Worm (Caenorhabditis elegans) whole organism, L3 larva: Measurements from ENCODE around the gene B0244.16.

Experiments
- R02D3.7 ChIP-seq: fragments of 150-350 bp; optimal IDR thresholded peaks from 2 replicates; lab custom pipeline; 2014; ENCODE audit warnings: missing biosample characterization, missing genetic modification characterization
- aly-2 ChIP-seq: fragments of 150-350 bp; optimal IDR thresholded peaks from 2 replicates; lab custom pipeline; 2014; ENCODE audit warnings: missing biosample characterization, missing genetic modification characterization
- ama-1 ChIP-seq: fragments of 150-350 bp; optimal IDR thresholded peaks from 2 replicates; lab custom pipeline; 2018
- ceh-16 ChIP-seq: sonication (generic microtip); optimal IDR thresholded peaks from 2 replicates; lab custom pipeline; 2017; ENCODE audit warnings: missing biosample characterization, missing genetic modification characterization
- ceh-28 ChIP-seq: fragments of 150-350 bp; optimal IDR thresholded peaks from 2 replicates; lab custom pipeline; 2014; ENCODE audit warnings: missing biosample characterization, missing genetic modification reagents, missing genetic modification characterization
- egl-5 ChIP-seq: fragments of 150-350 bp; optimal IDR thresholded peaks from 2 replicates; lab custom pipeline; 2017; ENCODE audit warnings: missing biosample characterization, missing genetic modification reagents, missing genetic modification characterization, inconsistent platforms
- elt-1 ChIP-seq: fragments of 150-350 bp; optimal IDR thresholded peaks from 2 replicates; lab custom pipeline; 2014; ENCODE audit warnings: missing biosample characterization, missing genetic modification characterization
- elt-2 ChIP-seq: sonication (generic microtip); optimal IDR thresholded peaks from 2 replicates; lab custom pipeline; 2016; ENCODE audit warnings: missing genetic modification reagents, mild to moderate bottlenecking, missing genetic modification characterization, missing compliant biosample characterization
- eor-1 ChIP-seq, 2 experiments: fragments of 150-350 bp; optimal IDR thresholded peaks; 2 replicates each; lab custom pipeline; 2014 to 2018; ENCODE audit warnings: missing biosample characterization in 2 of 2, missing genetic modification characterization in 2 of 2
- fkh-2 ChIP-seq: fragments of 150-350 bp; optimal IDR thresholded peaks from 2 replicates; lab custom pipeline; 2014; ENCODE audit warnings: missing biosample characterization, missing genetic modification reagents, missing genetic modification characterization
- hmg-11 ChIP-seq: sonication (generic microtip); optimal IDR thresholded peaks from 2 replicates; lab custom pipeline; 2016; ENCODE audit warnings: missing genetic modification characterization, missing compliant biosample characterization
- jun-1 ChIP-seq: fragments of 150-350 bp; optimal IDR thresholded peaks from 2 replicates; lab custom pipeline; 2014; ENCODE audit warnings: missing biosample characterization, missing genetic modification reagents, missing genetic modification characterization
- lin-15B ChIP-seq: fragments of 150-350 bp; optimal IDR thresholded peaks from 2 replicates; lab custom pipeline; 2014; ENCODE audit warnings: missing biosample characterization, missing genetic modification characterization
- lin-39 ChIP-seq: fragments of 150-350 bp; optimal IDR thresholded peaks from 2 replicates; lab custom pipeline; 2018; ENCODE audit warnings: missing biosample characterization, missing genetic modification reagents, missing genetic modification characterization
- lsy-12 ChIP-seq: sonication (generic microtip); optimal IDR thresholded peaks from 2 replicates; lab custom pipeline; 2016; ENCODE audit warnings: mild to moderate bottlenecking, missing genetic modification characterization, missing compliant biosample characterization
- mdl-1 ChIP-seq: fragments of 150-350 bp; optimal IDR thresholded peaks from 2 replicates; lab custom pipeline; 2014; ENCODE audit warnings: missing biosample characterization, missing genetic modification characterization
- nfya-1 ChIP-seq: sonication (generic microtip); optimal IDR thresholded peaks from 2 replicates; lab custom pipeline; 2017; ENCODE audit warnings: missing genetic modification characterization, mild to moderate bottlenecking, missing compliant biosample characterization, antibody characterized with exemption, moderate library complexity; ENCODE audit not compliant: insufficient read depth
- nhr-11 ChIP-seq: fragments of 150-350 bp; optimal IDR thresholded peaks from 2 replicates; lab custom pipeline; 2014; ENCODE audit warnings: missing biosample characterization, missing genetic modification characterization
- nhr-12 ChIP-seq: fragments of 150-350 bp; optimal IDR thresholded peaks from 2 replicates; lab custom pipeline; 2014; ENCODE audit warnings: missing biosample characterization, missing genetic modification characterization
- nhr-23 ChIP-seq: fragments of 150-350 bp; optimal IDR thresholded peaks from 2 replicates; lab custom pipeline; 2014; ENCODE audit warnings: missing biosample characterization, missing genetic modification reagents, missing genetic modification characterization
- nhr-237 ChIP-seq: fragments of 150-350 bp; optimal IDR thresholded peaks from 2 replicates; lab custom pipeline; 2014; ENCODE audit warnings: missing biosample characterization, missing genetic modification characterization
- nhr-25 ChIP-seq: sonication (generic microtip); optimal IDR thresholded peaks from 2 replicates; lab custom pipeline; 2017; ENCODE audit warnings: missing biosample characterization, missing genetic modification characterization
- nhr-43 ChIP-seq: sonication (generic microtip); optimal IDR thresholded peaks from 2 replicates; lab custom pipeline; 2016; ENCODE audit warnings: mild to moderate bottlenecking, missing genetic modification characterization, missing compliant biosample characterization; ENCODE audit not compliant: poor library complexity, severe bottlenecking
- nhr-67 ChIP-seq: fragments of 150-350 bp; optimal IDR thresholded peaks from 2 replicates; lab custom pipeline; 2014; ENCODE audit warnings: missing biosample characterization, missing genetic modification characterization
- nhr-77 ChIP-seq: fragments of 150-350 bp; optimal IDR thresholded peaks from 2 replicates; lab custom pipeline; 2014; ENCODE audit warnings: missing biosample characterization, missing genetic modification characterization
- pha-4 ChIP-seq: fragments of 150-350 bp; optimal IDR thresholded peaks from 2 replicates; lab custom pipeline; 2014; ENCODE audit warnings: missing biosample characterization, missing genetic modification reagents, missing genetic modification characterization
- pqm-1 ChIP-seq: fragments of 150-350 bp; optimal IDR thresholded peaks from 2 replicates; lab custom pipeline; 2017; ENCODE audit warnings: missing biosample characterization, missing genetic modification characterization, inconsistent platforms
- snpc-4 ChIP-seq: fragments of 150-350 bp; optimal IDR thresholded peaks from 2 replicates; lab custom pipeline; 2014; ENCODE audit warnings: missing biosample characterization, missing genetic modification characterization
- tbx-2 ChIP-seq: sonication (generic microtip); optimal IDR thresholded peaks from 2 replicates; lab custom pipeline; 2016; ENCODE audit warnings: mild to moderate bottlenecking, missing genetic modification characterization, missing compliant biosample characterization
- unc-39 ChIP-seq: sonication (generic microtip); optimal IDR thresholded peaks from 4 replicates; lab custom pipeline; 2017; ENCODE audit warnings: missing biosample characterization, missing genetic modification characterization
- unc-62 ChIP-seq: fragments of 150-350 bp; sonication (generic microtip); optimal IDR thresholded peaks from 4 replicates; lab custom pipeline; 2014; ENCODE audit warnings: missing biosample characterization, missing genetic modification reagents, missing genetic modification characterization
- zag-1 ChIP-seq: fragments of 150-350 bp; optimal IDR thresholded peaks from 2 replicates; lab custom pipeline; 2014; ENCODE audit warnings: missing biosample characterization, missing genetic modification characterization

B0244.16 gene

ce11 chrIII:5785273-5785929, 44.6 kb downstream of the B0244.16 start, which contains the start of gene Y37B11A.3:
Gene Y37B11A.3 (minus strand): TSS chrIII:5785323.
- TF ChIP-seq ceh-16 (tag; lab: Kevin White, UChicago) (no peak), ceh-28 (tag; lab: Kevin White, UChicago) (peak; percentile 35), nhr-67 (tag; lab: Kevin White, UChicago) (no peak), aly-2 (tag; lab: Kevin White, UChicago) (no peak), hmg-11 (peak; percentile 77), pqm-1 (no peak), nhr-12 (no peak), lin-15B (tag; lab: Kevin White, UChicago) (peak; percentile 82), nhr-237 (no peak), elt-2 (tag; lab: Kevin White, UChicago) (peak; percentile 37), snpc-4 (tag; lab: Kevin White, UChicago) (peak; percentile 58), egl-5 (tag; lab: Kevin White, UChicago) (peak; percentile 31), ama-1 (lab: Kevin White, UChicago) (no peak), nhr-25 (tag; lab: Kevin White, UChicago) (peak; percentile 85), nhr-77 (tag; lab: Kevin White, UChicago) (no peak), nfya-1 (tag; lab: Kevin White, UChicago) (peak; percentile 82), R02D3.7 (peak; percentile 73), elt-1 (tag; lab: Kevin White, UChicago) (no peak), fkh-2 (tag; lab: Kevin White, UChicago) (no peak), zag-1 (tag; lab: Kevin White, UChicago) (no peak), lsy-12 (tag; lab: Kevin White, UChicago) (peak; percentile 60), nhr-23 (tag; lab: Kevin White, UChicago) (peak; percentile 80), nhr-11 (tag; lab: Kevin White, UChicago) (peak; percentile 11), jun-1 (tag; lab: Kevin White, UChicago) (no peak), pha-4 (no peak), lin-39 (tag; lab: Kevin White, UChicago) (peak; percentile 87), unc-39 (tag; lab: Kevin White, UChicago) (no peak), tbx-2 (peak; percentile 58), nhr-43 (peak; percentile 74), eor-1 (tag; optimal IDR thresholded peaks at IDR 0.05; lab: Kevin White, UChicago) (no peak), unc-62 (no peak), mdl-1 (tag; lab: Kevin White, UChicago) (no peak)

ce11 chrIII:5790550-5790949, 49.8 kb downstream of the B0244.16 start, which contains the start of gene rev-3:
Gene rev-3 (minus strand): TSS chrIII:5790650.
- TF ChIP-seq egl-5 (tag; lab: Kevin White, UChicago) (no peak), tbx-2 (no peak), lsy-12 (tag; lab: Kevin White, UChicago) (no peak)
